Worm (Caenorhabditis elegans) whole organism, L2 larva: Measurements from ENCODE around the gene F55B11.5.

Source experiments
- elt-1 ChIP-seq: fragments of 150-350 bp; optimal IDR thresholded peaks from 2 replicates; lab custom pipeline; 2014; ENCODE audit warnings: missing biosample characterization, missing genetic modification characterization
- skn-1 ChIP-seq: sonication (generic microtip); optimal IDR thresholded peaks from 2 replicates; lab custom pipeline; 2017; ENCODE audit warnings: missing biosample characterization, missing genetic modification characterization
- unc-62 ChIP-seq: fragments of 150-350 bp; optimal IDR thresholded peaks from 2 replicates; lab custom pipeline; 2014; ENCODE audit warnings: missing biosample characterization, missing genetic modification reagents, missing genetic modification characterization

DNA sequence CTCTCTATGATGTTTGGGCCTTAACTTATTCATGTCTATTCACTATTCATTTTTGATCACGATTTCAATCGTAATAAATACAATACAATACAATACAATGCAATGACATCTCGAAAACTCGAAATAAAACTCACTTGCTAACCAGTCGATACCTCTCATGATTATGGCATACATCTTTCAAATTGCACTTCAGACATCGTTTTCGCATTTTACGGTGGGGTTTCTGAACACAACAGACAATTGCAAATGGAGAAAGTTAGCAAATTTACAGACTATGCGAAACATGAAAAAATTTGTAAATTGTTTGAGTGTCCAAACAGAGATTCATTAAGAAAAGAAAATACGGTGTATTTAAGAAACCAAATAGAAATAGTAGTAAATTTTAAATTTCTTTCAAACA is 44.0 kb upstream of the F55B11.5 start, which contains the start of gene paqr-3:
- TF ChIP-seq unc-62 (GFP tag; lab: Kevin White, UChicago) (no peak), elt-1 (no peak), skn-1 (tag; lab: Kevin White, UChicago) (no peak)
